Fruit fly (Drosophila melanogaster) whole organism: ENCODE data around the gene Abl.

Experiments used
- CG8478 ChIP-seq: fragments of >200 bp; optimal IDR thresholded peaks from 2 replicates; lab custom pipeline; 2018; ENCODE audit warnings: inconsistent platforms
- Dll ChIP-seq: fragments of >200 bp; optimal IDR thresholded peaks from 2 replicates; lab custom pipeline; 2017
- pan ChIP-seq: fragments of >200 bp; optimal IDR thresholded peaks from 2 replicates; lab custom pipeline; 2017
- psq ChIP-seq: fragments of >200 bp; optimal IDR thresholded peaks from 2 replicates; lab custom pipeline; 2017
- usp ChIP-seq: fragments of >200 bp; optimal IDR thresholded peaks from 2 replicates; lab custom pipeline; 2017; ENCODE audit warnings: missing biosample characterization, missing genetic modification characterization, mixed read lengths

dm6 chr3L:16645323-16645982 is 2.2 kb downstream of the Abl start:
- TF ChIP-seq CG8478 (no peak), psq (lab: Kevin White, UChicago) (no peak), Dll (lab: Kevin White, UChicago) (no peak), usp (GFP tag; lab: Kevin White, UChicago) (no peak), pan (lab: Kevin White, UChicago) (no peak)
